Fruit fly (Drosophila melanogaster) whole organism, larva: ENCODE data around the gene Ent1.
A peak's percentile ranks its signal among the peaks of the same experiment; 100 is the strongest.

Experiments
- noc ChIP-seq: fragments of 200-800 bp; sonication (Bioruptor generic); optimal IDR thresholded peaks from 3 replicates; lab custom pipeline; 2019; ENCODE audit warnings: missing biosample characterization, mild to moderate bottlenecking, missing genetic modification characterization, moderate library complexity

The Ent1 gene

DNA sequence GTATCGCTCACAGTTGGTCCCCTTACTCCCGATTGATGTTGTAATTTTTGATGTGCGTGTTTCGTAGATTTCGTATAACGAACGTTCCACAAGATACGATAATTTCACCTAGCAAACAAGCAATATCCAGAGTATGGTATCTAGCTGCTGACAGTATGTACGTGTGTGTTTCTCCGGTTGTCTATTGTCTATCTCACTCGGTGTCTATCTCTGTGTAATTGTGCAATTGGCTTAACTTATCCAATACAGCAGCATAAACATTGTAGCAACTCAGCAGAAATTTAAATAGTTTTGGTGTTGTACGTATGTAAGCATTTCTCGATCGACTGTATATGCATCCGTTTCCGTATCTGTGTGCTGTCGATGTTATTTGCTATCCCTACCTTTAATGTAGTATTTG lies 10.9 kb downstream of the Ent1 start:
- TF ChIP-seq noc (tag; lab: Kevin White, UChicago): no peak

DNA sequence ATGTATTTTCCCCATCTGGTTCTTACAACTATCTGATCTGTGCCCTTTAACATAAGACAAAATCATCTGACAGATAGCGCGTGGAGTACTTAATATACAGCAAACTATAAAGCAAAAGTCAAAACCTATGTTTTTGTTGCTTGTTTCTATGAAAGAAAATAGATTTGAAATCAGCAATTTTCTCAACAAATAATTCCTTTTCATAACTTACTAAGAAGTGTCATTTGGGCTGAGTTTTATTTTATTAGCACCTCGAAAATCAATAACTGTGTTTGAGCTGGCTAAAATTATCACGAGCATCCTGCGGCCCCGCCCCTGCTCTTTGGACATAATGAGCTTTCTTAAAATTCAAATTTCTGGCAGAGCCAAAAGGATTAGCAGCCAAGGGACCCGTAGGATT lies 25.4 kb downstream of the Ent1 start, which contains the start of gene CG31921:
Gene CG31921, minus strand, starts transcription at position 101 of the 400 bp plus-strand sequence.
- TF ChIP-seq noc (tag; lab: Kevin White, UChicago): no peak

DNA sequence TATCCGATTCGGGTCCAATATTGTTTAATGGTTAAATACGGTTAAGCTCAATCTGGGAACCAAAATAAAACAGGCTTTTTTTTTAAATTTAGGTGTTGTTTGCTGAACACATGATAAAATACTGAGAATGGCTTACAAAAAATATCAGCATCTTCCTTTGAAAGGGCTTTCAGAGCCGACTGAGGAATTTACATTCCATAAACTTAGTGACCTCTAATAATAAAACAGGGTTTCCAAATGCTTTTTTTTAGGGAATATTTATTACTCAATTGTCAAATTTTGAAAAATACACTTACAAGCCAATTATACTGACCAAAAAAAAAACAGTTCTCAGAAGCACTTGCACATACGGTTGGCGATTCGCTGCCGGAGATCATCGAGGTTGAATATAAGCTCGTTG lies 28.0 kb downstream of the Ent1 start, which contains the start of gene CG43755:
Gene CG43755, minus strand, starts transcription at position 101 of the 400 bp plus-strand sequence.
- no peak for TF ChIP-seq noc (tag; lab: Kevin White, UChicago)

DNA sequence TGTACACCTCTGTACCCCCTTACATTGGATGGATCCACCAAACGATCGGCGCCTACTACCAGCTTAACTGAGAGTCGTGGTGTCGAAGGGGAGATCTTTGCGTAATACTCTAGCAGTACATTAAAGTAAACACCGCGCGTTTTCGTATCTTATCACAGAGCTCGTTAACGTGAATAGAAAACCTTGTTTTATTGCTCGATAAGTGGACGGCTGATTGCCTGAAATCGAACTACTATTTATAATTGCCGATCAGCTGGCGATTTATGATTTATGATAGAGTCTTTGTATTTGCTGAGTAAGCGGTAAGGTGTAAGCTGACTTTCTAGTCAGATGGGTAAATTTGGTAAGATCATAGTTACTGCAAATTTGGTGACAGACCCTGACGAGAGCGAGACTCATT lies 34.8 kb downstream of the Ent1 start:
- peak; percentile 64 for TF ChIP-seq noc (tag; lab: Kevin White, UChicago)

DNA sequence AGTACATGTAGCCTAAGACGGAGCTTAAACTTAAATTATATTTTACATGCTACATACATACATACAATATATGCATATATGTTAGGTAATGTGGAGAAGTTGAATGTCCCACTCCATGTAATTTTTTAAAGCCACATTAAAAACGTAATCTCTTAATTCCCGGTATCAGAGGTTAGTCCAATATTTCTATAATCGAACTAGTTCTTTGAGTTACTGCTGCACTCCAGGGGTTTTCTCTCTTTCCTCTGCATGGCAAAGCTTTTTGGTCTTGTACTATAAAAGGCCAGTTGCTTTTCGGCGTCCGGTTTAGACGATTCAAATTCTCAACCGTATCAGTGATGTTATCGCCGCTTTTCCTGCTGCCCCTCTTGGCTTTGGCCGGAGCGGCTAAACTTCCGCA lies 35.9 kb downstream of the Ent1 start, which contains the start of gene CG33127:
Gene CG33127, plus strand, starts transcription at position 309 of the 400 bp plus-strand sequence.
- TF ChIP-seq noc (tag; lab: Kevin White, UChicago): no peak

DNA sequence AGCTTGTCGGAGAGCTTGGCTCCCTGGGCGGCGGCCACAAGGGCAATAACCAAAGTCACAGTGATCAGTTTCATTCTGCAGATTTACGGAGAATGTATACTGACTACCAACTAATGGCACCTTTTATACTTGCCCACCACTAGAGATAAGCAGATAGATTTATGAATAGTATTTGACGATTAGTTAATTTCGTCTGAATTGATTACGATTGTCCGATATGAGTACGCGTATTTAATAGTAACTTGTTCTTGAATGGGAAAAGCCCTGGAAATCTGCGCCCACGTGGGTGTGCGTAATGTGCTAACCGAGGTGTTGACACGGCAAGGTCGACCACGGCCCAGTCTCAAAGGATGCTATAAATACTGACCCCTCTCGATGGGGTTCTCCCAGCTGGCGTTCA lies 36.5 kb downstream of the Ent1 start, which contains the start of gene CG11911:
Gene CG11911, minus strand, starts transcription at position 101 of the 400 bp plus-strand sequence.
- no peak for TF ChIP-seq noc (tag; lab: Kevin White, UChicago)

DNA sequence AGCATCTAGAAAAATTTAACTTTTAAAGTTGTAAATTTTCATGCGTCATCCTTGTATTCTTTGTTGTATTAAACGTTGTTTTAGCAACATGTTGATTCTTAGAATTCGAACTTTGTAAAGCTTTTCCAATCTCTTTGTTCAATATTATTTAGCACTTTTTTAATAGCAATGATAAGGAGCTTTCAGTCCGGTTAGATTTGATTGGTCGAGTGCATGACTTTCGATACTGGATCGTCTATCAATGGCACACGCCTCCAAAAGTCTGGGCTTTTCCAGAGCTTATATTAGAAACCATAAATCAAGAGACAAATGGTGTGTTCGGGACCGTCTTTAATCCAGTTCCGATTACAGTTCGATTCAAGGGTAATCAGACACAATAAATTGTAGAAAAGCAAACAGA lies 37.9 kb downstream of the Ent1 start:
- TF ChIP-seq noc (tag; lab: Kevin White, UChicago): no peak

DNA sequence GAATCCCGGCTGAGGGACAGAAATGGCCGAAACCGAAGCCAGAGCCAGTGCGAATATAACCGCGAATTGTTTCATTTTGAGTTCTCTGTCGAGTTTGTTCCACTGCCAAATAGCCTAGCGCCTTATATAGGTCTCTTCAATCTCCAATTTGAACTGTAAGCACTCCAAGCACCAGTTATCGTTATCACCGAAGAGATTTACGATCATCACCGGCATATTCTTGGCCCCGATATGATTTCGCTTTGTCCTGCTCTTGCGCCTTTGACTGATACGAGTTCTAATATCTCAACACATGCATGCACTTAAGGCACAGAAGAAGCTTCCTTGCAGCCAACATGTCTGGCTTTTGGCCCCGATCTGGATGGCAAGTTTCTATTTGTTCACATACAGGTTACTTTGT lies 38.5 kb downstream of the Ent1 start, which contains the start of gene CG11912:
Gene CG11912, minus strand, starts transcription at position 101 of the 400 bp plus-strand sequence.
- no peak for TF ChIP-seq noc (tag; lab: Kevin White, UChicago)

DNA sequence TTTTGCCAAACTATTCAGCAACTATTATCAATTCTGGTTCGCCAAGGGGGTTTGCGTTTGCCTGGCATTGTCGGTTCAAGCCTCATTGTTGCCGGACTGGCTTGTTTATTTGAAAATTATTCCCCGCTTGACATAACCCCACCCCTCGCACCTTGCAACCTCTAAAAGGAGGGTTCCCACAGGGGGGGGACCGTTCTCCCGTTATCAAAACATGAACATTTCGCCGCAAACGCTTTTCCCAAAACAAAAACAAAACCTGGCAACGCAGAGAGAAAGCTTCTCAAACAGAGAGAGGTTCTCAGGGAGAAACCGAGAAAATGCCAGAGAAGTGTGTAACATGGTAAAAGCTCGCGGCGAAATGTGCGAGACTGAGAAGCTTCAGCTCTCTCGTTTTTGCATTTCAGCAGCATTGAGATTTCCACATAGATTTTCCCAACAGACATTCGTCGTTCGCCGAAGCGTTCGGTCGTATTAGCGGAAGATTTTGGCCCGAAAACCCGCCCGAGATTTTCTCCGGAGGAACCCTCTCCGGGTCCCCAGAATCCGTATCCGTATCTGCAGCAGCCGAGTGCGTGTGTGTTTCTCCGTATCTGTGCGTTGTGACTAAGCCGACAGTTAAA lies 47.8 kb downstream of the Ent1 start:
- no peak for TF ChIP-seq noc (tag; lab: Kevin White, UChicago)

DNA sequence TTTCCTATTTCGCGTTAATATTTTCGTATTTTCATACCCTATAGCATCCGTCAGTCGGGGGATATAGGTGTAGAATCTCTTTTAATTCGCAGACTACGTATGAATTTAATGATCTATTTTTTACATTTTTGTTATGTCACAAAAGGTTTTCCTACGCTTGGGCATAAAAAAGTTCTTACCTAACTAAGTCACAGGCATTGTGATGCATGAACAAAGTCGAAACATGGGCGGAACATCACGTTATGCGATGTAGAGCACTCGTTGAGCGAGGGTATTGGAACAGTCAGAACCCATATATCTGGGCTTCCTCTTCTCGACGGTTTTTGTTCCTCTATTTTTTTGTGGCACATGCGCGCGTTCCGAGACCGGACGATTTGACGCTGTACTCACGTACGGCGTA lies 48.5 kb downstream of the Ent1 start:
- peak; percentile 10 for TF ChIP-seq noc (tag; lab: Kevin White, UChicago)

DNA sequence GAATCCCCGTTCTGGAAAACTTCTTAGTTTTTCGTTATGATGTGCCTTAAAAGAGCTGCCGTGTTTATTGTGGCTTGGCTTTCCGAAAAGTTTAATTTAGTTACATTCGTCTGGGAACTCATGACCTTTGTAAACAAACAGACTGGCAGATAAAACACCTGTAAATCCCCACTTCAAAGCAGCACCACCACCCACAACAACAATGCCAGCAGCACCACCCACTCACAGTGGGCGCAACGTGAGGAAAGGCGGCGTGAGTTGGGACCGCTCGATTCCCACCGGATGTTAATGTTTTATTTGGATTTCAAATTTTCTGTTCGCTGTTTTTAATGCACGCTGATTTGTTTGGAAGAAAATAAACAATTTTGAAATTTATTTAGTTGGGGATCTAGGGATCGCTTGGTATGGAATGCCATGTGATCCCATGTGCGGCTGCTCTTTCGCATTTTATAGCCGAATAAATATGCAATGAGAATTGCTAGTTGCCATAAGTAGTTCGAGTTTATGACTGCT lies 49.4 kb downstream of the Ent1 start:
- no peak for TF ChIP-seq noc (tag; lab: Kevin White, UChicago)

DNA sequence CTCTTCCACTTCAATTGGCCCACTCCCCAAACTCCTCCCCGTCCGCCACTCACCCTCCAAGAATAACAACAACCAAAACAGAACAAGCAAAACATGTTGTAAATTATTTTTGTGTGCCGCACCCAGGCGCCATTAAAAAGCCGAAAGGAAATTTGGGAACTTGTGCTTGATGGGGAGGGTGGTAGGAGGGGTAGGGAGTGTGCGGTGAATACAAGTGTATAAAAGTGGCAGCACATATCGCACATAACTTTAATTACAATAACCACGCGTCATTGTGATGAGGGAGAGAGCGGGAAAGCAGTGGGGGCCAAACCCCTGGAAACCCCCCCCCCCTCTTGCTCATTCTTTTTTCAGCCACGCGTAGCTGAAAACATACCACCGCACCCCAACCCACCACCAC lies 50.5 kb downstream of the Ent1 start:
- no peak for TF ChIP-seq noc (tag; lab: Kevin White, UChicago)

DNA sequence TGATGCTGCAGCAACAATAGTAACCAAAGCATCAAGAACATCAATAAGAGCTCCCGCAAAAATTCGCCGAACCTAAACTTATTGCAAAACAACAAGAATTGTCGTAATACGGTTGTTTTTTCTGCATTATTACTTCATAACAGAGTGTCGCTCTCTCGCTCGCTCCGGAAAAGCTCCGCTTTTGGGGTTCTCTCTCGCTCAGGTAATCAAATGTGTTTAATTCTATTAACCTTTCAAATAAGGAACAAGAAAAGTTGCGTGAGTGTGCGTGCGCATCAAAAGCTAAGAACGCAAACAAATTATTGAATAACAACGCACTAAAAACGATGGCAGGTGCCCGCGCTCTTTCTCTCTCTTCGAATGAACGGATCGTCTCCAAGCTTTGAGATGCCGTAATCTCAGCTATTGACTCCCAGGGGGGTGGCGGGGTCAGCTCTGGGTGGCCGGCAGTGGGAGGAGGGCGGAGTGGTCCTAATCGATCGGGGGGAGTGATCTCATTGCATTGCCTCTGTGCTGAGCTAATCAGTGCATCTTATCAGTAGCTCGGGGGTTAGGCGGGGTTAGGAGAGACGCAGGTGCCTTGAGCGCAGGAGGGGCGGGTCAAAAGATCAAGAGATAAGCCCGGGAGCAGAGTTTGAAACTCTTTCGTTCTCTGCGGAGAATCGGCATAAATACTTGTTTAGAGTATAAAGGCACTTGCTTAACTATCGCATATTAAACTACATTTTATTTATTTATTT lies 51.3 kb downstream of the Ent1 start:
- TF ChIP-seq noc (tag; lab: Kevin White, UChicago): no peak

DNA sequence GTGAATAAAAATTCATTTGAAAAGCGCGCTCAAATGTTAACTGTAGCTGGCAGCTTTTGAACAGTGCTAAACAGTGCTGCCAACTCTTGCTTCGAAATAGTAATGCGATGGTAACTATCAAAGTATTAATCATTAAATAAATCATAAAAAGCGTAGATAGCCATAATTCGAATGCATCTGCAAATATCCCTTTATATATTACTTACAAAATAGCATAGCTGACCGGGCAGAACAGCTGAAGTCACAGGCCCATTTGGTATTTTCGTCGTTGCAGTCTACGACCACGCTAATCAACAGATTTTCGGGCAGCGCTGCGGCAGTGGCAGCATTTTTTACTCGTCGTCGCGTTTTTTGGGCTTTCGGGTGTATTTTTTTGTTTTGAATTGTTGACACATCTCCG lies 52.0 kb downstream of the Ent1 start, which contains the start of gene Plc21C:
Gene Plc21C, plus strand, starts transcription at position 290 of the 400 bp plus-strand sequence.
- TF ChIP-seq noc (tag; lab: Kevin White, UChicago): peak; percentile 24
